Fruit fly (Drosophila melanogaster) Kc167 (cell line): ENCODE data around the gene Nmdar1.
A peak's percentile ranks its signal among the peaks of the same experiment; 100 is the strongest.

Source experiments
- Myc ChIP-seq: fragments of >200 bp; optimal IDR thresholded peaks from 2 replicates; lab custom pipeline; 2017; ENCODE audit warnings: missing external identifiers
- Sin3A ChIP-seq: fragments of >200 bp; optimal IDR thresholded peaks from 2 replicates; lab custom pipeline; 2018; ENCODE audit warnings: missing external identifiers
- h ChIP-seq: fragments of >200 bp; optimal IDR thresholded peaks from 3 replicates; lab custom pipeline; 2018; ENCODE audit warnings: missing external identifiers
- insv ChIP-seq: fragments of >200 bp; optimal IDR thresholded peaks from 3 replicates; lab custom pipeline; 2018; ENCODE audit warnings: missing external identifiers
- psq ChIP-seq: fragments of >200 bp; optimal IDR thresholded peaks from 2 replicates; lab custom pipeline; 2017; ENCODE audit warnings: missing external identifiers
- ttk ChIP-seq: sonication (Bioruptor generic); optimal IDR thresholded peaks from 2 replicates; lab custom pipeline; 2017; ENCODE audit warnings: missing external identifiers

The Nmdar1 gene

DNA sequence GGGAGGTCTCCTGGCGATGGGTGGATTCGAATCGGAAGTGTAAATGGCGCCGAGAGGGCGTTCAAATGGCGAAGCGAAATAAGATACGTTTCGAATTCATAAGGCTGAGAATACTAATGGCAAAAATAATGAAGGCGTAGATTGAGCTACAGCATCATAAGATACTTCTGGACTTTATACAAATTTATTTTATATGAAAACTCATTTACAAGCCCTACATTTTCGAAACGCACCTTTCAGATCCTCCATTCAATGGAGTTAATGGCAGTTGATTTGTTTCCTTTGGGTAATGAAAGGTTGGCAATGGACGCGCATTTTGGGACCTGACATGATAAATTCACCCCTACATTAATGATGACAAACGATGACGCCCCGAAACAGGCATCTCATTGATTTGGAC is 8.4 kb downstream of the Nmdar1 start:
- TF ChIP-seq ttk (lab: Kevin White, UChicago), result no peak

DNA sequence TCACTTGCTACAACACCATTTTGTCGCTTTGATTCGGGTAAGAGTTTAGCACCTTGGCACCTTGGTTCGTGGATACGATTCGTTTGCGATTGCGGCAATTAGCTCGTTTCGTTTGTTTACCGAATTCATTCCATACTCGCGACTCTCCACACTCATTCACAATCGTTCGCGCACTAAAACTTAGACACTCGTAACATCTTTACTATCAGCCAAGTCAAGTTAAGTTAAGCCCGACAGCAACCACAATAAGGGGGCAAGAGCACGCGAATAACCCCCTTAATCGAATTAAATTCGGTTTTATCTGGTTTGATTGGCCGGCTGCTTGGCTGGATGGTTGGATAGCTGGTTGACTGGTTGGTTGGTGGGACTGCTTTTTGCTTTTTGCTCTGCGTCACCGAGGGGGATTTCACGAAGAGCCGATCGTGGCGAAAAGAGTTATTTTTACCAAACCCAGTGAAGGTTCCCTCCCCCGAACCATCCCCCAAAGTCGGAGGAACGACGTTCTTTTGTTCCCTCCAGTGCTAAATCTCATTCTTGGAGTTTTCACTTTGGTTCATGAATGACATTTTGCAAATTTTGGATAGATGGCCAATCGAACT is 19.2 kb downstream of the Nmdar1 start:
- TF ChIP-seq insv (lab: Kevin White, UChicago) (no peak), h (no peak), psq (lab: Kevin White, UChicago) (no peak), ttk (lab: Kevin White, UChicago) (no peak), Sin3A (lab: Kevin White, UChicago) (no peak), Myc (lab: Kevin White, UChicago) (no peak)

DNA sequence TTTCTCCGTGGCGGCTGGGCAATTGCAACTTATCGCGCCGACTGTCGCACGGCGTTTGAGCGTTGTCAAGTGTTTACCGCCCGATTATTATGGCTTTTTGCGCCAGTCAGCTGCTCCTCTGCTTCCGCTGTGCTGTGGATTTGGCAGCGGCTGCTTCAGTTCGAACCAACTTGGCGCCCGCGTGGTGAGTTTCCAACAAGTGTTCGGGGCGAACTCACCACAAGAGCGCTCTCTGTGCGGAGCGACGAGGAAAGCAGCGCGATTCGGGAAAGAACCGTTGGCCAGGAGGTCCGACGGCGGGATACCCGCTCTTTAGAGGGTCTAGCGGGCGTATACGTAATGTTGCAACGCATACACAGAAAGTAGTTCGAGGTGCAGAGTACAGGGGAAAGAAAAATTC is 20.5 kb downstream of the Nmdar1 start, which contains the start of gene NKCC:
TSS of gene NKCC (minus strand) at position 57 of the 400 bp plus-strand sequence.
- TF ChIP-seq insv (lab: Kevin White, UChicago) (no peak), Sin3A (lab: Kevin White, UChicago) (no peak), psq (lab: Kevin White, UChicago) (no peak), h (no peak), Myc (lab: Kevin White, UChicago) (no peak), ttk (lab: Kevin White, UChicago) (no peak)

DNA sequence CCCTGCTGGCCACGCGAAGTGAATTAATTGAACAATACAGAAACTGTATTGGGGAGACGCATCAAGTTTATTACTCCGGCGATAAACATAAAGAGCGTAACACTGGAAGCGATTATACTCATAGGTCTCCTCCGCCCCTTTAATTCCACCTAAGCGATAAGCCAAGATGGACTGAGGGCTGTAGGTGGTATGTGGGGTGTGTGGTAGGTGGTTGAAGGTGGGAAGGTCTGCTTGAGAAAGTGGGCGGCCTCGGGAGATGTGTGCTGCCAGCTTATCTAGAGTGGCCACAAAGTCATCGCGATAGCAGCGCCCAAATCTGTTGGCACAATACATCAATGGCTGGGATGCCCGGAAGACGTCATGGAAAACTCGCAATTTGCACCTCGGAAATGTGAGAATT is 25.5 kb downstream of the Nmdar1 start:
- TF ChIP-seq psq (lab: Kevin White, UChicago) (no peak), ttk (lab: Kevin White, UChicago) (no peak), Sin3A (lab: Kevin White, UChicago) (no peak), Myc (lab: Kevin White, UChicago) (no peak), h (no peak), insv (lab: Kevin White, UChicago) (no peak)

DNA sequence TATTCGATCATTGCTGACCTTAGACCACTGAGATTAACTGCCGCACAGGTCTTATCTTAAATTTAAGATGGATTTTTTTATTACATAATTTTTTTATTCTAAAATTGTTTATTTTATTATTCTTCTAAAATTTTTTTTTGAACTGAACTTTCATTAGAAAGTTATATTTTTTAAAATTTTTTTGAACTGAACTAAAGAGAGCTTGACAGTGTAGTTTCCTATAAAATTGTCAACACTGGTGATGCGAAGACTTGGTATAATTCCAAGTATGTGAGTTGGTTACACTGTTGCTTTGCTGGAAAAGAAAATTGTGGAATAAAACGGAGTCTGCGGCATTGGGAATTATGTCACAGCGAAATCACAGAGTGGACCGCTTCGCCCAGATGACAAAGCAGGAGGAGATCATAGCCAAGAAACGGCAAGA is 37.8 kb downstream of the Nmdar1 start, which contains the start of gene CG31550:
TSS of gene CG31550 (plus strand) at position 249 of the 424 bp plus-strand sequence.
- TF ChIP-seq insv (lab: Kevin White, UChicago) (no peak), ttk (lab: Kevin White, UChicago) (no peak), Myc (lab: Kevin White, UChicago) (no peak), psq (lab: Kevin White, UChicago) (no peak), h (no peak), Sin3A (lab: Kevin White, UChicago) (no peak)

DNA sequence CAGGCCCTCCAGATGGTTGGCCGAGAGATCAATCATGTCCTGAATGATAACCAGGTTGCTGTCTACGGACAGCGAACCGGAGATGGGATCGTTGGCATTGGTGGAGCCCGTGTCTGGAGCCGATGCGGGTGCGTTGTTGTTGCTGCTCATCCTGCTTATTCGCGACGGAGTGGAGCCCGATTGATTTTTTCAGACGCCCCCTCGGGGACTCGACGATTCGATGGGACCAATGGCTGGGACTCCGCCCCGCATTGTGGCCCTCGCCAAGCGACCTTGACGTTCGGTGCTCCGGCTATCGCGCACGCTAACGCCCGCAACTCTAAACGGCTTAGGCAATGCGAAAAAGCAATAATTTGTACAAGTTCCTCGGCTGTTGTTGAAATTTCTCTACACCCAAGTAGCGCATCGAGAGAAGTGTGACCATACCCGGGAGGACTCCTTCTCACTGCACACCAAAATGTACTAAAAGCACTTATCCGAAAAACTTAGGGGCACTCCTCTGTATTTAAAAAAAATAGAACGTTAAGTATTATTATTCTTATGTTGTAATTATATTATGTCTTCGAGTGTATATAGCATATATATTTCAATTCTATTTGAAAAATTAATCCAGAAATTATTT is 39.5 kb downstream of the Nmdar1 start, which contains the start of gene ksr:
TSS of gene ksr (minus strand) at position 419 of the 622 bp plus-strand sequence.
- TF ChIP-seq psq (lab: Kevin White, UChicago) (no peak), Sin3A (lab: Kevin White, UChicago) (no peak), insv (lab: Kevin White, UChicago) (no peak), Myc (lab: Kevin White, UChicago) (no peak), ttk (lab: Kevin White, UChicago) (no peak), h (no peak)

DNA sequence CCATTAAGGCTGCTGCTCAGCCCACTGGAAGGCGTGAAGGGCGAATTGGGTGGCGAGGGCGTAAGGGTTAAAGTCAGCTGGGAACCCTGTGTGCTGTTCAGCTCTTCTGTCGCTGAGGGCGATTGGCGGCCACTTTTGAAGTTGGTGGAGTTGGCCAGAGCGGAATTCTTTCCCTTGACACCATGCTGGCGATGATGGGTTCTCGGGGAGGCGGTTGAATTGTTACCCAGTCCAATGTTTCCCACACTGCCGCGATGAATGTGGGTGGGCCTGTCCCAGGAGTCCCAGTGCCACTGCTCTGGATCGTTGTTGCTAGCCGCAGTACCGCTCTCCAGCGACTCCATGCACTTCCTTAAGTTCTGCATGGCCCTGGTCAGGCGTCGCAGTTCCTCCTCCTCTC is 40.3 kb downstream of the Nmdar1 start:
- TF ChIP-seq ttk (lab: Kevin White, UChicago) (peak; percentile 92), h (no peak), Sin3A (lab: Kevin White, UChicago) (no peak)

DNA sequence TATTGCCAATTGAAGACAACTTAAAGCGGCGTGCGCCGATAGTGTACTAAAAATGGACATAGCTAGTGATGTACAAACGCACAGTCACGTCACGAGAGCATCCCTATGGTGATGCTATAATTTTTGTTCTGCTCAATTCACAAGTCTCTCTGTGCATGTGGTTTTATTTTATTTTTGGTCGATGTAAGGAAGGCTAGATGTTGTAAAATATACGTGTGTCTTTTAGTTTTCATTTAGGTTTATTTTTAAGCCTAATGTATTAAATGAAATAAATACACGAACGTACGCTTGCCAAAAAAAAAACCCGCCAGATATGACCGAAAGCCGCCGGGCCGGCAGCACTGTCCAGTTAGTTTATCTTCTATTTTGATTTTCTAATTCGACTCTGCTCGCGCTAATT is 48.6 kb downstream of the Nmdar1 start, which contains the start of the genes CG45100, HDAC3 and Hcs:
TSS of gene CG45100 (minus strand) at position 50 of the 400 bp plus-strand sequence.
TSS of gene HDAC3 (minus strand) at position 50 of the 400 bp plus-strand sequence.
TSS of gene Hcs (plus strand) at position 349 of the 400 bp plus-strand sequence.
- no peak for TF ChIP-seq Myc (lab: Kevin White, UChicago)
- TF ChIP-seq Sin3A (lab: Kevin White, UChicago), result no peak
- TF ChIP-seq h, result no peak
- TF ChIP-seq insv (lab: Kevin White, UChicago), result no peak
- TF ChIP-seq psq (lab: Kevin White, UChicago), result no peak
- no peak for TF ChIP-seq ttk (lab: Kevin White, UChicago)

DNA sequence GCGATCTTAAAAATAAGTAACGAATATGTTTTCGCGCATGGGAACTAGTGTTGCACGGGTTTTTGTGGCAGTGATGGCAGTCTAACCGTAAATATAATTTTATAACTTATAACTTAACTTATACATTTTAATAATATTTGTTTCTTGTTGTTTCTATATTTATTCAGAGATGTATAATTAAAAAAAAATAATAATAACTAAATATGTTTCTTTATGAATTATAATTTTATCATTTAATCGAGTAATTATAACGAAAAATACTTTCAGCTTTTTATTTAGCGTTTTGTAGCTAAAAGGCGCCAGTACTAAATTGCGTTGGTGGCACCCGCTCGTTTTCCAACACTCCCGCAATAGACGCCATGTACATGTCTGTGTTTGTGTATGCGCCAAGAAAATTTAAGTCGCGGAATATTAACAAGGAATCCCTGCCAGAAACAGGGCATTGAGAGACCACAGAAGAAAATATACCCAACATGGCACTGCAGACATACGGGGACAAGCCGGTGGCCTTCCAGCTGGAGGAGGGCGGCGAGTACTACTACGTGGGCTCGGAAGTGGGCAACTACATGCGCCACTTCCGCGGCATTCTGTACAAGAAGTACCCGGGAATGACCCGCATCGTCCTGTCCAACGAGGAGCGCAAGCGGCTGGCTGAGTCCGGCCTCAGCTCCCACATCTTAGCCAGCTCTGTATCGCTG is 52.4 kb downstream of the Nmdar1 start, which contains the start of the genes mRpL44 and Snr1:
TSS of gene mRpL44 (minus strand) at position 51 of the 698 bp plus-strand sequence.
TSS of gene Snr1 (plus strand) at position 341 of the 698 bp plus-strand sequence.
- TF ChIP-seq Sin3A (lab: Kevin White, UChicago) (no peak), ttk (lab: Kevin White, UChicago) (no peak), psq (lab: Kevin White, UChicago) (no peak), insv (lab: Kevin White, UChicago) (no peak), h (no peak), Myc (lab: Kevin White, UChicago) (no peak)

DNA sequence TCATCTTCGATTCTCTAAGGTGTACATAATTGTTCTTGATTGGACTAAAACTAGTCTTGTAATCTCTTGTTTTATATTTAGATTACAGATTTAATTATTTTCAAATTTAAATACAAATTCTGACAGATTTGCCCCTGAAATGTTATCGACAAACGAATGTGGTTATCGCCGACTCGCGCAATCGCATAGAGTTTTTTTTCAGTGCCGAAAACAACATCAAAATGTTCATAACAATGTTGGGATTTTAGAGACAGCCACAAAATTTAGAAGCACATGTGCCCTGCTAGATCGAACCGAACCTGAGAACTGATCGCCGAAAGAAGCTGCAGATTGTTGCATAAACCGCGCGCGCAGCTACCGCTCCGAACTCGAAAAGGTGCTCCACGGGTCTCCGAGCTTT is 55.5 kb downstream of the Nmdar1 start, which contains the start of gene POLDIP2:
TSS of gene POLDIP2 (plus strand) at position 160 of the 400 bp plus-strand sequence.
- TF ChIP-seq insv (lab: Kevin White, UChicago) (no peak), Sin3A (lab: Kevin White, UChicago) (no peak), h (no peak), Myc (lab: Kevin White, UChicago) (no peak), ttk (lab: Kevin White, UChicago) (no peak), psq (lab: Kevin White, UChicago) (no peak)

DNA sequence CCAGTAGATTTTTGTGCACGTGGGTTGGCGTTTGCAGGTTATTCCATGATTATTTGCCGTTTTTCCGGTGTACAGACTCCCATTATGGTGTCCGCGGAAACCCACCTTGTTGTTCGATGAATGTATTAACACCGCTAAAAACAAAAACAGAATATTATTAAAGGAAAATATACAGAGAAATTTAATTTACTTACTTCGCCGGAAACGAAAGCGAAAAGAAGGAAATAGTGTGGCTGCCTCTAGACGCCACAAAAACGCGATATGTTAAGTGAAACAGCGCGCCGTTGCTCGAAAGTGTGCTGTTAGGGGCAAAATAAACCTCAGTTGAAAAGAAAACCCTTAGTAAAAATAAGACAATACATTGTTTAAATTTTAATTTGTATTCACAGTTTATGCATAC is 56.3 kb downstream of the Nmdar1 start, which contains the start of gene RpL35A:
TSS of gene RpL35A (minus strand) at position 227 of the 400 bp plus-strand sequence.
- TF ChIP-seq psq (lab: Kevin White, UChicago), result no peak
- TF ChIP-seq Myc (lab: Kevin White, UChicago), result no peak
- TF ChIP-seq insv (lab: Kevin White, UChicago), result no peak
- TF ChIP-seq ttk (lab: Kevin White, UChicago), result no peak
- no peak for TF ChIP-seq Sin3A (lab: Kevin White, UChicago)
- no peak for TF ChIP-seq h
